Fruit fly (Drosophila melanogaster): ENCODE measurements around the gene CG9205.

dm6 chr3L:1010969-1011368 is 23.5 kb upstream of the CG9205 start:
- TF ChIP-seq CG8478 (optimal IDR thresholded peaks at IDR 0.05) (no peak), psq (optimal IDR thresholded peaks at IDR 0.05) (no peak), pan (optimal IDR thresholded peaks at IDR 0.05) (no peak), EcR (GFP tag; optimal IDR thresholded peaks at IDR 0.05) (no peak), usp (GFP tag; optimal IDR thresholded peaks at IDR 0.05) (no peak)

Measured in whole organism.